Fruit fly (Drosophila melanogaster): ENCODE data around the gene bocks.

Gene bocks

dm6 chr3R:9630633-9631095, 39.9 kb upstream of the bocks start, which contains the start of gene Calr (continued):
- peak; percentile 63 for TF ChIP-seq zen (tag; optimal IDR thresholded peaks at IDR 0.05)
- TF ChIP-seq CG15073 (GFP tag; optimal IDR thresholded peaks at IDR 0.05), result no peak
- TF ChIP-seq Med (GFP tag), result peak; percentile 95
- TF ChIP-seq schlank (tag; optimal IDR thresholded peaks at IDR 0.05), result peak; percentile 7
- TF ChIP-seq dati (GFP tag; IDR thresholded peaks at IDR 0.05), result no peak
- no peak for TF ChIP-seq Camta (GFP tag; optimal IDR thresholded peaks at IDR 0.05)
- TF ChIP-seq CG7786 (GFP tag; optimal IDR thresholded peaks at IDR 0.05), result no peak
- no peak for TF ChIP-seq fu2 (GFP tag; optimal IDR thresholded peaks at IDR 0.05)
- peak; percentile 49 for TF ChIP-seq scrt (GFP tag; optimal IDR thresholded peaks at IDR 0.05)
- peak; percentile 64 for TF ChIP-seq odd (GFP tag; optimal IDR thresholded peaks at IDR 0.05)
- no peak for TF ChIP-seq corto (GFP tag; optimal IDR thresholded peaks at IDR 0.05)
- TF ChIP-seq dmrt11E (tag; optimal IDR thresholded peaks at IDR 0.05), result peak; percentile 27
- TF ChIP-seq CG30020 (tag; optimal IDR thresholded peaks at IDR 0.05), result peak; percentile 61
- TF ChIP-seq Dip3 (GFP tag; optimal IDR thresholded peaks at IDR 0.05), result peak; percentile 66
- peak; percentile 34 for TF ChIP-seq Bdp1 (GFP tag; optimal IDR thresholded peaks at IDR 0.05)
- no peak for TF ChIP-seq pum (GFP tag; optimal IDR thresholded peaks at IDR 0.05)
- TF ChIP-seq CG18619 (GFP tag; optimal IDR thresholded peaks at IDR 0.05), result peak; percentile 32
- TF ChIP-seq CG3065 (GFP tag; optimal IDR thresholded peaks at IDR 0.05), result no peak
- TF ChIP-seq CG18011 (GFP tag; optimal IDR thresholded peaks at IDR 0.05), result peak; percentile 9
- TF ChIP-seq ERR (GFP tag; optimal IDR thresholded peaks at IDR 0.05), result peak; percentile 31
- no peak for TF ChIP-seq Ets65A (GFP tag)
- peak; percentile 8 for TF ChIP-seq fd64A (GFP tag; optimal IDR thresholded peaks at IDR 0.05)
- peak; percentile 67 for TF ChIP-seq CoRest (tag; optimal IDR thresholded peaks at IDR 0.05)
- peak; percentile 43 for TF ChIP-seq CG3281 (GFP tag; optimal IDR thresholded peaks at IDR 0.05)
- TF ChIP-seq CG34376 (GFP tag; optimal IDR thresholded peaks at IDR 0.05), result peak; percentile 69
- peak; percentile 41 for TF ChIP-seq CrebB (tag; optimal IDR thresholded peaks at IDR 0.05)
- TF ChIP-seq YL-1 (GFP tag; optimal IDR thresholded peaks at IDR 0.05), result peak; percentile 74
- TF ChIP-seq ash1 (GFP tag; optimal IDR thresholded peaks at IDR 0.05), result peak; percentile 7
- peak; percentile 87 for TF ChIP-seq Jarid2 (GFP tag; optimal IDR thresholded peaks at IDR 0.05)
- TF ChIP-seq Nf-YB (GFP tag; optimal IDR thresholded peaks at IDR 0.05), result peak; percentile 100
- TF ChIP-seq CG13296 (GFP tag; optimal IDR thresholded peaks at IDR 0.05), result peak; percentile 56
- peak; percentile 30 for TF ChIP-seq unpg (GFP tag; optimal IDR thresholded peaks at IDR 0.05)
- TF ChIP-seq gsb-n (tag; optimal IDR thresholded peaks at IDR 0.05), result peak; percentile 40
- peak; percentile 100 for TF ChIP-seq Xbp1 (GFP tag; optimal IDR thresholded peaks at IDR 0.05)
- TF ChIP-seq CG15479 (GFP tag; optimal IDR thresholded peaks at IDR 0.05), result peak; percentile 69
- TF ChIP-seq CG2202 (tag; optimal IDR thresholded peaks at IDR 0.05), result peak; percentile 42
- peak; percentile 23 for TF ChIP-seq CG13775 (GFP tag; optimal IDR thresholded peaks at IDR 0.05)
- TF ChIP-seq pan (optimal IDR thresholded peaks at IDR 0.05), result no peak
- TF ChIP-seq pan (GFP tag; optimal IDR thresholded peaks at IDR 0.05 in 1 of 2, IDR thresholded peaks at IDR 0.05 in 1 of 2), result no peak
- TF ChIP-seq chn (GFP tag; optimal IDR thresholded peaks at IDR 0.05), result peak; percentile 33
- TF ChIP-seq dpn (GFP tag; optimal IDR thresholded peaks at IDR 0.05), result peak; percentile 23 to 25
- peak; percentile 7 for TF ChIP-seq ind (GFP tag; optimal IDR thresholded peaks at IDR 0.05)
- TF ChIP-seq CG3995 (GFP tag; optimal IDR thresholded peaks at IDR 0.05), result peak; percentile 32
- peak; percentile 18 for TF ChIP-seq CG9609 (GFP tag; optimal IDR thresholded peaks at IDR 0.05)
- TF ChIP-seq CG11695 (GFP tag; IDR thresholded peaks at IDR 0.05), result no peak
- peak; percentile 79 for TF ChIP-seq B-H2 (GFP tag; optimal IDR thresholded peaks at IDR 0.05)
- peak; percentile 45 for TF ChIP-seq CG1647 (GFP tag; optimal IDR thresholded peaks at IDR 0.05)
- peak; percentile 79 for TF ChIP-seq trem (tag; optimal IDR thresholded peaks at IDR 0.05)
- peak; percentile 100 for TF ChIP-seq Neu2 (GFP tag; optimal IDR thresholded peaks at IDR 0.05; ENCODE audit: borderline replicate concordance)
- peak; percentile 36 for TF ChIP-seq run (tag; optimal IDR thresholded peaks at IDR 0.05)
- no peak for TF ChIP-seq CG43689 (GFP tag; IDR thresholded peaks at IDR 0.05)

Data from whole organism, embryonic.